Worm (Caenorhabditis elegans) whole organism, L2 larva: ENCODE data around the gene seip-1.

Experiments used
- ceh-82 ChIP-seq: fragments of 150-350 bp; optimal IDR thresholded peaks from 2 replicates; lab custom pipeline; 2014; ENCODE audit warnings: missing biosample characterization, missing genetic modification characterization
- crh-2 ChIP-seq: sonication (generic microtip); optimal IDR thresholded peaks from 2 replicates; lab custom pipeline; 2017; ENCODE audit warnings: missing biosample characterization, missing genetic modification characterization
- fos-1 ChIP-seq: fragments of 150-350 bp; optimal IDR thresholded peaks from 2 replicates; lab custom pipeline; 2014; ENCODE audit warnings: missing biosample characterization, missing genetic modification characterization
- nhr-10 ChIP-seq: sonication (generic microtip); optimal IDR thresholded peaks from 2 replicates; lab custom pipeline; 2017; ENCODE audit warnings: missing biosample characterization, missing genetic modification characterization
- nhr-12 ChIP-seq: fragments of 150-350 bp; optimal IDR thresholded peaks from 2 replicates; lab custom pipeline; 2014; ENCODE audit warnings: missing biosample characterization, missing genetic modification characterization
- nhr-237 ChIP-seq: fragments of 150-350 bp; optimal IDR thresholded peaks from 2 replicates; lab custom pipeline; 2014; ENCODE audit warnings: missing biosample characterization, missing genetic modification characterization
- skn-1 ChIP-seq: sonication (generic microtip); optimal IDR thresholded peaks from 2 replicates; lab custom pipeline; 2017; ENCODE audit warnings: missing biosample characterization, missing genetic modification characterization
- zag-1 ChIP-seq: fragments of 150-350 bp; optimal IDR thresholded peaks from 2 replicates; lab custom pipeline; 2014; ENCODE audit warnings: missing biosample characterization, missing genetic modification characterization

DNA sequence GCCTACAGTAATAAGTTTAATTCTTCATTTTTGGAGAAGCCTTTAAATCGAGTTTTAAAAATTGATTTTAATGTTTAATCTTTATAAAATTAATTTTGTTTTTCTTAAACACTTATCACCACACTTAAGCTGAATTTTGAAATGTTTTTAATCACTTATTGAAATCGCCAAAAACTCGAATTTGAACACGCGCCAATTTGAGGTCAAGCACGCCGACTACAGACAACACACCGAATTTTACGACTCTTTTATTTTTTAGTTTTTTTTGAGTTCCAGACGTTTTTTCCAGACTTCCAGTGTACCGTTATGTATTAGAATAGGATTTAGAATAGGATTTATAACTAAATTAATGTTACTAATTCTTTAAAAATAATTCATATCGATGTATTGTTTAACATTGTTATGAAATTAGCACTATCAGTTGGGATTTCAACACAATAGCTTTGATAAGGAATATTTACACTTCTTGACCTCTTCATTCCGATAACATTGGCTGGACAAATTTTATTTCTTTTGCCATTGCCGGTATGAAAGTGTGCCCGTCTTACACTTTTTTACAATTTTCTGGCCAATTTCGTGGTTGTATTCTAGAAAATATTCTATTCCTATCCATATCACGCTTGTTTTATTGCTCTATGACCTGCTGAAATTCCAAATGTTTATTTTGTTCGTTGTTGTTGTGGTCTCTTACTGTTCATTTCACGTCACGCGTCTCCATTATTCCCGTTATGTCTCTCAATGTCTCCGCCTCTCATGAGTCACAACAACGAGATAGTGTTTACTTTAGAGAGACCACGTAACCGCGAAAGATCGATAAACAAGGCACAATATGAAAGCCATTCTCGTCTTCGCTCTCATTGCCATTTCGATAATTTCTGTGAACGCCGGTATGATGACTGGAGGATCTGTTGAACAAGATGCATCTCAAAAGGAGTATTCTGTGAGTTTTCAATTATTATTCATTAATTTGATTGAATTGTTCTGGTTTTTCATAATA is 9.5 kb downstream of the seip-1 start, which contains the start of gene cpi-2:
- TF ChIP-seq ceh-82 (tag; lab: Kevin White, UChicago) (no peak), nhr-237 (tag; lab: Kevin White, UChicago) (no peak), zag-1 (tag; lab: Kevin White, UChicago) (no peak), fos-1 (tag; lab: Kevin White, UChicago) (peak; percentile 76), crh-2 (tag; lab: Kevin White, UChicago) (peak; percentile 71), skn-1 (tag; lab: Kevin White, UChicago) (no peak), nhr-10 (tag; lab: Kevin White, UChicago) (no peak), nhr-12 (tag; lab: Kevin White, UChicago) (no peak)
